Worm (Caenorhabditis elegans) whole organism, L3 larva: ENCODE results near the gene spp-18.

ENCODE experiments used
- R02D3.7 ChIP-seq: fragments of 150-350 bp; optimal IDR thresholded peaks from 2 replicates; lab custom pipeline; 2014; ENCODE audit warnings: missing biosample characterization, missing genetic modification characterization
- nhr-11 ChIP-seq: fragments of 150-350 bp; optimal IDR thresholded peaks from 2 replicates; lab custom pipeline; 2014; ENCODE audit warnings: missing biosample characterization, missing genetic modification characterization

- TF ChIP-seq R02D3.7 (tag; lab: Kevin White, UChicago) (no peak), nhr-11 (tag; lab: Kevin White, UChicago) (no peak)
These were observed 17.4 kb downstream of the spp-18 start for ce11 chrIV:9610923-9611322.
